Worm (Caenorhabditis elegans): ENCODE measurements around the gene srbc-39.

ce11 chrV:738770-739169, 29.9 kb downstream of the srbc-39 start, which contains the start of gene srj-24:
- TF ChIP-seq W03F9.2 (tag; optimal IDR thresholded peaks at IDR 0.05) (no peak), dao-5 (tag; optimal IDR thresholded peaks at IDR 0.05) (no peak)

Measured in whole organism, L4/young adult.